Fruit fly (Drosophila melanogaster): Measurements from ENCODE around the gene CG1265.
A peak's percentile ranks its signal among the peaks of the same experiment; 100 is the strongest.

CG1265 gene

dm6 chr3L:4239442-4240322, 14.9 kb upstream of the CG1265 start, which contains the start of gene Sqor (continued):
- peak; percentile 72 for TF ChIP-seq danr (GFP tag; IDR thresholded peaks at IDR 0.05)
- peak; percentile 83 for TF ChIP-seq cwo (GFP tag; optimal IDR thresholded peaks at IDR 0.05)
- TF ChIP-seq Med (GFP tag), result peak; percentile 98
- peak; percentile 49 for TF ChIP-seq CG15073 (GFP tag; optimal IDR thresholded peaks at IDR 0.05)
- peak; percentile 76 for TF ChIP-seq NFAT (GFP tag; IDR thresholded peaks at IDR 0.05)
- TF ChIP-seq CG12391 (tag; optimal IDR thresholded peaks at IDR 0.05), result peak; percentile 84
- TF ChIP-seq phol (tag; optimal IDR thresholded peaks at IDR 0.05), result peak; percentile 74
- peak; percentile 89 for TF ChIP-seq CG34376 (GFP tag; optimal IDR thresholded peaks at IDR 0.05)
- TF ChIP-seq CG2712 (tag; optimal IDR thresholded peaks at IDR 0.05), result peak; percentile 79
- peak in 1 of 2 experiments; percentile 80 for TF ChIP-seq crp (GFP tag; optimal IDR thresholded peaks at IDR 0.05)
- TF ChIP-seq stwl (tag; optimal IDR thresholded peaks at IDR 0.05), result peak; percentile 19
- TF ChIP-seq ssp (GFP tag; IDR thresholded peaks at IDR 0.05), result peak; percentile 47
- peak; percentile 93 for TF ChIP-seq CG13296 (GFP tag; optimal IDR thresholded peaks at IDR 0.05)
- TF ChIP-seq Oli (tag; optimal IDR thresholded peaks at IDR 0.05), result peak; percentile 87
- no peak for TF ChIP-seq gt (GFP tag; IDR thresholded peaks at IDR 0.05)
- peak; percentile 84 for TF ChIP-seq rib (GFP tag; IDR thresholded peaks at IDR 0.05)
- TF ChIP-seq Antp (GFP tag; optimal IDR thresholded peaks at IDR 0.05), result peak; percentile 91
- TF ChIP-seq CG18011 (GFP tag; optimal IDR thresholded peaks at IDR 0.05), result peak; percentile 80
- peak; percentile 52 for TF ChIP-seq Ravus (GFP tag; IDR thresholded peaks at IDR 0.05)
- peak; percentile 80 for TF ChIP-seq sd (tag; optimal IDR thresholded peaks at IDR 0.05)
- TF ChIP-seq pb (GFP tag; optimal IDR thresholded peaks at IDR 0.05), result peak; percentile 88
- TF ChIP-seq lab (GFP tag; optimal IDR thresholded peaks at IDR 0.05), result peak; percentile 84
- peak; percentile 10 for TF ChIP-seq CG31388 (GFP tag; optimal IDR thresholded peaks at IDR 0.05)
- TF ChIP-seq Gsc (GFP tag; IDR thresholded peaks at IDR 0.05), result no peak
- peak; percentile 33 for TF ChIP-seq twi (tag; optimal IDR thresholded peaks at IDR 0.05)
- peak; percentile 88 for TF ChIP-seq sug (tag; optimal IDR thresholded peaks at IDR 0.05)
- peak; percentile 90 for TF ChIP-seq CG12769 (tag; optimal IDR thresholded peaks at IDR 0.05)
- TF ChIP-seq CG18599 (GFP tag; optimal IDR thresholded peaks at IDR 0.05), result peak; percentile 88
- peak in 1 of 3 experiments; percentile 64 for TF ChIP-seq lola (GFP tag; optimal IDR thresholded peaks at IDR 0.05)
- TF ChIP-seq CG10565 (GFP tag; optimal IDR thresholded peaks at IDR 0.05), result peak; percentile 3
- TF ChIP-seq Lhr (GFP tag; optimal IDR thresholded peaks at IDR 0.05), result peak; percentile 28
- TF ChIP-seq CG4360 (GFP tag; IDR thresholded peaks at IDR 0.05), result peak; percentile 41; the same call in 1 of the 2 replicates
- TF ChIP-seq unc-4 (GFP tag; IDR thresholded peaks at IDR 0.05; ENCODE audit: partially characterized antibody), result 0 out of 2 replicates have a peak, but pooled peaks have one; percentile 19
- peak; percentile 75 for TF ChIP-seq jing (GFP tag; optimal IDR thresholded peaks at IDR 0.05)
- peak; percentile 83 for TF ChIP-seq CG6854 (GFP tag; optimal IDR thresholded peaks at IDR 0.05)
- TF ChIP-seq emc (GFP tag; optimal IDR thresholded peaks at IDR 0.05), result peak; percentile 71
- TF ChIP-seq gem (tag; optimal IDR thresholded peaks at IDR 0.05), result peak; percentile 92
- TF ChIP-seq lilli (GFP tag; optimal IDR thresholded peaks at IDR 0.05), result peak; percentile 89
- TF ChIP-seq fd96Cb (tag; optimal IDR thresholded peaks at IDR 0.05), result peak; percentile 73
- peak; percentile 81 for TF ChIP-seq CG13775 (GFP tag; optimal IDR thresholded peaks at IDR 0.05)
- TF ChIP-seq CG6272 (GFP tag; IDR thresholded peaks at IDR 0.05), result peak; percentile 62
- peak; percentile 40 for TF ChIP-seq MTF-1 (GFP tag; optimal IDR thresholded peaks at IDR 0.05; ENCODE audit: borderline replicate concordance)
- peak; percentile 92 for TF ChIP-seq CG2120 (GFP tag; optimal IDR thresholded peaks at IDR 0.05)
- TF ChIP-seq CG2889 (GFP tag; IDR thresholded peaks at IDR 0.05), result peak; percentile 58; the same call in 2 of the 3 replicates
- peak; percentile 63 for TF ChIP-seq CG14667 (GFP tag; IDR thresholded peaks at IDR 0.05)
- no peak for TF ChIP-seq hb (GFP tag; IDR thresholded peaks at IDR 0.05; ENCODE audit: partially characterized antibody)
- peak; percentile 86 for TF ChIP-seq CG17359 (tag; optimal IDR thresholded peaks at IDR 0.05)
